Fruit fly (Drosophila melanogaster) whole organism, embryonic: Measurements from ENCODE around the gene CG6931.

Experiments used
- Aef1 ChIP-seq: fragments of 200-800 bp; sonication (Bioruptor generic); IDR thresholded peaks from 3 replicates; pipeline ENCODE4 v1.3.6; 2022; ENCODE audit warnings: missing biosample characterization, missing genetic modification characterization
- CG10543 ChIP-seq: fragments of 200-800 bp; sonication (Bioruptor generic); optimal IDR thresholded peaks from 3 replicates; lab custom pipeline; 2017; ENCODE audit warnings: missing biosample characterization, mild to moderate bottlenecking, missing genetic modification characterization, moderate library complexity
- CG10979 ChIP-seq: fragments of 200-800 bp; sonication (Bioruptor generic); optimal IDR thresholded peaks from 2 replicates; lab custom pipeline; 2018; ENCODE audit warnings: missing biosample characterization, mild to moderate bottlenecking, missing genetic modification characterization, moderate library complexity
- CG11085 ChIP-seq: fragments of 200-800 bp; sonication (Bioruptor generic); IDR thresholded peaks from 2 replicates; pipeline ENCODE4 v1.3.6; 2022; ENCODE audit warnings: missing biosample characterization, missing genetic modification characterization
- CG13424 ChIP-seq: fragments of 200-800 bp; sonication (Bioruptor generic); optimal IDR thresholded peaks from 2 replicates; lab custom pipeline; 2019; ENCODE audit warnings: missing biosample characterization, mild to moderate bottlenecking, missing genetic modification characterization, moderate library complexity
- CG14965 ChIP-seq: fragments of 200-800 bp; sonication (Bioruptor generic); optimal IDR thresholded peaks from 2 replicates; lab custom pipeline; 2016; ENCODE audit warnings: missing biosample characterization, missing genetic modification characterization, borderline replicate concordance
- CG1602 ChIP-seq: fragments of 200-800 bp; sonication (Bioruptor generic); optimal IDR thresholded peaks from 3 replicates; lab custom pipeline; 2016; ENCODE audit warnings: missing biosample characterization, missing genetic modification characterization
- CG16813 ChIP-seq: fragments of 200-800 bp; sonication (Bioruptor generic); IDR thresholded peaks from 3 replicates; pipeline ENCODE4 v1.3.6; 2022; ENCODE audit warnings: missing biosample characterization, missing genetic modification characterization; ENCODE audit not compliant: partially characterized antibody
- CG16815 ChIP-seq: fragments of 200-800 bp; sonication (Bioruptor generic); optimal IDR thresholded peaks from 3 replicates; lab custom pipeline; 2017; ENCODE audit warnings: missing biosample characterization, mild to moderate bottlenecking, missing genetic modification characterization
- CG16863 ChIP-seq: fragments of 200-800 bp; sonication (Bioruptor generic); optimal IDR thresholded peaks from 3 replicates; lab custom pipeline; 2016; ENCODE audit warnings: missing biosample characterization, missing genetic modification characterization
- CG17359 ChIP-seq: fragments of 200-800 bp; sonication (Bioruptor generic); optimal IDR thresholded peaks from 3 replicates; lab custom pipeline; 2018; ENCODE audit warnings: missing biosample characterization, mild to moderate bottlenecking, missing genetic modification characterization, moderate library complexity
- CG18599 ChIP-seq: fragments of 200-800 bp; sonication (Bioruptor generic); optimal IDR thresholded peaks from 3 replicates; lab custom pipeline; 2017; ENCODE audit warnings: missing biosample characterization, missing genetic modification characterization, mild to moderate bottlenecking, moderate library complexity, missing genetic modification reagents
- CG6175 ChIP-seq: fragments of 200-800 bp; sonication (Bioruptor generic); IDR thresholded peaks from 3 replicates; pipeline ENCODE4 v1.3.6; 2022; ENCODE audit warnings: missing biosample characterization, missing genetic modification characterization
- CG6683 ChIP-seq: fragments of 200-800 bp; sonication (Bioruptor generic); optimal IDR thresholded peaks from 2 replicates; lab custom pipeline; 2017; ENCODE audit warnings: missing biosample characterization, mild to moderate bottlenecking, missing genetic modification characterization, missing genetic modification reagents
- CG7839 ChIP-seq: fragments of 200-800 bp; sonication (Bioruptor generic); optimal IDR thresholded peaks from 3 replicates; lab custom pipeline; 2018; ENCODE audit warnings: missing biosample characterization, mild to moderate bottlenecking, missing genetic modification characterization, moderate library complexity
- CG7963 ChIP-seq: fragments of 200-800 bp; sonication (Bioruptor generic); IDR thresholded peaks from 3 replicates; pipeline ENCODE4 v1.3.6; 2022; ENCODE audit warnings: missing biosample characterization, missing genetic modification characterization; ENCODE audit not compliant: partially characterized antibody
- CG8290 ChIP-seq, 3 experiments: fragments of 200-800 bp; sonication (Bioruptor generic); optimal IDR thresholded peaks; 2 replicates each; lab custom pipeline; 2016 to 2019; ENCODE audit warnings: missing biosample characterization in 3 of 3, missing genetic modification characterization in 3 of 3, mild to moderate bottlenecking in 2 of 3, moderate library complexity in 1 of 3
- CG8388 ChIP-seq: fragments of 200-800 bp; sonication (Bioruptor generic); optimal IDR thresholded peaks from 2 replicates; lab custom pipeline; 2019; ENCODE audit warnings: missing biosample characterization, mild to moderate bottlenecking, missing genetic modification characterization, moderate library complexity
- CG9215 ChIP-seq: fragments of 200-800 bp; sonication (Bioruptor generic); IDR thresholded peaks from 2 replicates; pipeline ENCODE4 v1.3.6; 2022; ENCODE audit warnings: missing biosample characterization, missing genetic modification characterization
- Dbx ChIP-seq: fragments of 200-800 bp; sonication (Bioruptor generic); IDR thresholded peaks from 3 replicates; pipeline ENCODE4 v1.3.6; 2022; ENCODE audit warnings: missing biosample characterization, missing genetic modification characterization
- Dip3 ChIP-seq: fragments of 200-800 bp; sonication (Bioruptor generic); optimal IDR thresholded peaks from 3 replicates; lab custom pipeline; 2016; ENCODE audit warnings: missing biosample characterization, missing genetic modification characterization
- Gsc ChIP-seq: fragments of 200-800 bp; sonication (Bioruptor generic); IDR thresholded peaks from 2 replicates; pipeline ENCODE4 v1.3.6; 2022; ENCODE audit warnings: missing biosample characterization, missing genetic modification characterization
- MESR4 ChIP-seq: fragments of 200-800 bp; sonication (Bioruptor generic); optimal IDR thresholded peaks from 2 replicates; lab custom pipeline; 2018; ENCODE audit warnings: missing biosample characterization, mild to moderate bottlenecking, missing genetic modification characterization, moderate library complexity
- NFAT ChIP-seq: fragments of 200-800 bp; sonication (Bioruptor generic); IDR thresholded peaks from 2 replicates; pipeline ENCODE4 v1.3.6; 2022; ENCODE audit warnings: missing biosample characterization, missing genetic modification characterization
- Neu2 ChIP-seq: fragments of 200-800 bp; sonication (Bioruptor generic); optimal IDR thresholded peaks from 3 replicates; lab custom pipeline; 2016; ENCODE audit warnings: missing biosample characterization, missing genetic modification characterization, borderline replicate concordance
- Nf-YC ChIP-seq: fragments of 200-800 bp; optimal IDR thresholded peaks from 3 replicates; lab custom pipeline; 2019; ENCODE audit warnings: missing biosample characterization, mild to moderate bottlenecking, missing genetic modification characterization, moderate library complexity
- Sox102F ChIP-seq: fragments of 200-800 bp; sonication (Bioruptor generic); optimal IDR thresholded peaks from 2 replicates; lab custom pipeline; 2018; ENCODE audit warnings: missing biosample characterization, mild to moderate bottlenecking, missing genetic modification characterization, moderate library complexity
- Sry-β ChIP-seq: fragments of 200-800 bp; sonication (Bioruptor generic); optimal IDR thresholded peaks from 2 replicates; lab custom pipeline; 2018; ENCODE audit warnings: missing biosample characterization, mild to moderate bottlenecking, missing genetic modification characterization, moderate library complexity
- Xrp1 ChIP-seq: fragments of 200-800 bp; sonication (Bioruptor generic); IDR thresholded peaks from 2 replicates; pipeline ENCODE4 v1.3.6; 2022; ENCODE audit warnings: missing biosample characterization, missing genetic modification characterization
- bsh ChIP-seq, 2 experiments: fragments of 200-800 bp; sonication (Bioruptor generic); optimal IDR thresholded peaks; 2 replicates each; lab custom pipeline; 2017 to 2018; ENCODE audit warnings: mild to moderate bottlenecking in 2 of 2, missing biosample characterization in 2 of 2, missing genetic modification characterization in 2 of 2, moderate library complexity in 1 of 2
- crol ChIP-seq: fragments of 200-800 bp; sonication (Bioruptor generic); IDR thresholded peaks from 2 replicates; pipeline ENCODE4 v1.3.6; 2022; ENCODE audit warnings: missing biosample characterization, missing genetic modification characterization
- da ChIP-seq: fragments of 200-800 bp; sonication (Bioruptor generic); optimal IDR thresholded peaks from 2 replicates; lab custom pipeline; 2016; ENCODE audit warnings: missing biosample characterization, missing genetic modification characterization
- dysf ChIP-seq: fragments of 200-800 bp; sonication (Bioruptor generic); IDR thresholded peaks from 3 replicates; pipeline ENCODE4 v1.3.6; 2022; ENCODE audit warnings: missing biosample characterization, missing genetic modification characterization
- fd96Cb ChIP-seq: fragments of 200-800 bp; sonication (Bioruptor generic); optimal IDR thresholded peaks from 2 replicates; lab custom pipeline; 2018; ENCODE audit warnings: missing biosample characterization, mild to moderate bottlenecking, missing genetic modification characterization, moderate library complexity
- gcm ChIP-seq: fragments of 200-800 bp; sonication (Bioruptor generic); optimal IDR thresholded peaks from 2 replicates; lab custom pipeline; 2019; ENCODE audit warnings: missing biosample characterization, mild to moderate bottlenecking, missing genetic modification characterization, moderate library complexity
- gro ChIP-seq: fragments of 200-800 bp; sonication (Bioruptor generic); optimal IDR thresholded peaks from 2 replicates; lab custom pipeline; 2016; ENCODE audit warnings: missing biosample characterization, missing genetic modification characterization
- insv ChIP-seq, 2 experiments: fragments of 200-800 bp; sonication (Bioruptor generic); optimal IDR thresholded peaks; 3 replicates each; lab custom pipeline; 2016 to 2018; ENCODE audit warnings: missing biosample characterization in 2 of 2, missing genetic modification characterization in 2 of 2
- jumu ChIP-seq: fragments of 200-800 bp; sonication (Bioruptor generic); optimal IDR thresholded peaks from 3 replicates; lab custom pipeline; 2016; ENCODE audit warnings: missing biosample characterization, missing genetic modification characterization
- kay ChIP-seq: fragments of 200-800 bp; sonication (Bioruptor generic); optimal IDR thresholded peaks from 2 replicates; lab custom pipeline; 2016; ENCODE audit warnings: missing biosample characterization, missing genetic modification characterization
- ken ChIP-seq: fragments of 200-800 bp; sonication (Bioruptor generic); IDR thresholded peaks from 3 replicates; pipeline ENCODE4 v1.3.6; 2022; ENCODE audit warnings: missing biosample characterization, missing genetic modification characterization
- prd ChIP-seq, 3 experiments: fragments of >200 bp in 2 of 3; fragments of 200-800 bp in 1 of 3; sonication (Bioruptor generic) in 1 of 3; optimal IDR thresholded peaks in 2 of 3; IDR thresholded peaks in 1 of 3; 2 replicates in 2 of 3; 3 replicates in 1 of 3; pipeline versions ENCODE4 v1.3.6 to Lab custom; 2017 to 2022; ENCODE audit warnings: missing biosample characterization in 1 of 3, missing genetic modification characterization in 1 of 3
- pum ChIP-seq: fragments of 200-800 bp; sonication (Bioruptor generic); optimal IDR thresholded peaks from 2 replicates; lab custom pipeline; 2016; ENCODE audit warnings: missing biosample characterization, missing genetic modification characterization
- sisA ChIP-seq: fragments of 200-800 bp; sonication (Bioruptor generic); IDR thresholded peaks from 2 replicates; pipeline ENCODE4 v1.3.6; 2022; ENCODE audit warnings: missing biosample characterization, missing genetic modification characterization
- tin ChIP-seq: fragments of 200-800 bp; sonication (Bioruptor generic); optimal IDR thresholded peaks from 3 replicates; lab custom pipeline; 2016; ENCODE audit warnings: missing biosample characterization, missing genetic modification characterization
- toy ChIP-seq: fragments of 200-800 bp; sonication (Bioruptor generic); IDR thresholded peaks from 2 replicates; pipeline ENCODE4 v1.3.6; 2022; ENCODE audit warnings: missing biosample characterization, missing genetic modification characterization
- ttk ChIP-seq: fragments of 200-800 bp; sonication (Bioruptor generic); IDR thresholded peaks from 2 replicates; pipeline ENCODE4 v2.1.2; 2022; ENCODE audit warnings: missing biosample characterization, missing genetic modification characterization
- yki ChIP-seq: fragments of >200 bp; optimal IDR thresholded peaks from 3 replicates; lab custom pipeline; 2018

The CG6931 gene

DNA sequence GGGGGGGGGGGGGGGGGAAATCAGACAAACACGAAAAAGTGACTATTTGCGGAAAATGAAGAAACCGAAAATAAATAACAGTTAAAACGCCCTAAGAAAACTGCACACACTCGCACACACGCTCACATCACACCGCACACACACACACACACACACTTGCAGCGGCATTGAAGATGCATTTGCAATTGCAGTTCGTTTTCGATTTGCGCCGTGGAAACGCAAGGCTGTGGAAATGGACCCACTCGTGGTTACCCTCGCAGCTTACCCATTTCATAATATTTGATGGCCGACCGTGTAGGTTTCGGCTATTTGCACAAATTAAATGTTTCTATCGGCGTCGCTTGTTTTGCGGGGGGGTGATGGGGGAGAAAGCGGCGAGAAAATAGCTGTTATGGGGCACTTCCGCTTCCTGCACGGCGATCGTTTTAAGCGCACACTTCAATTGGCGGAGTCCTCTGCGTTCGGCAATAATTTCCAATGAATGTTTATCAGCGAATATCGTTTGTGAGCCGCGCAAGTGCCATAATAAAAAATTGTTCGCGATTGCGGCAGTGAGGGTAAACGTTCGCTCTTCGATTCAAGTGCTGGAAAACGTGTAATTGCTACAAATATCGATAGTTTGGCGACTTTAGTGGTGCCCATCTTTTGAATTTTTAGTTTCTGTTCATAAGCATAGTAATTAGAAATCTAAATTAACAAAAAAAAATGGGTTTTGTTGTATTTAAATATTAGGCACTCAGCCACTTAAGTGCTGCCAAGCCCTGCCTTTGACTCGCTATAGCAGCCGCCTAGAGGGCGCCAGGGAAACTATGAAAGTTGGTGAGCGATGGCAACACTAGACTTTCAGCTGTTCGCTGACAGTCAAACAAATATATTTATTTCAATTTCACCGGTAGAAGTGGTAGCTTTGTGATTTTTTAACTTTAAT is 12.0 kb downstream of the CG6931 start, which contains the start of the genes Pop2 and CG6928 (continued):
- TF ChIP-seq CG16863 (GFP tag; lab: Kevin White, UChicago) (peak; percentile 66), tin (GFP tag; lab: Kevin White, UChicago) (peak; percentile 77), CG14965 (no peak), jumu (peak; percentile 84), CG8290 (GFP tag; optimal IDR thresholded peaks at IDR 0.05; lab: Kevin White, UChicago) (peak; percentile 74), CG8290 (tag; optimal IDR thresholded peaks at IDR 0.05; lab: Kevin White, UChicago) (no peak), CG7963 (GFP tag; lab: Robert Waterston, UW) (no peak), Sry-β (GFP tag; lab: Kevin White, UChicago) (peak; percentile 25), CG1602 (GFP tag; lab: Kevin White, UChicago) (peak; percentile 81), Neu2 (GFP tag; lab: Kevin White, UChicago) (peak; percentile 62), Dbx (peak; percentile 86), CG10543 (peak; percentile 53), CG18599 (GFP tag; lab: Kevin White, UChicago) (peak; percentile 39), Gsc (GFP tag; lab: Robert Waterston, UW) (no peak), CG13424 (tag; lab: Kevin White, UChicago) (peak; percentile 62), gcm (no peak), kay (peak; percentile 64), fd96Cb (tag; lab: Kevin White, UChicago) (peak; percentile 52), CG6683 (GFP tag; lab: Kevin White, UChicago) (no peak), CG16815 (GFP tag; lab: Kevin White, UChicago) (peak; percentile 56), Nf-YC (tag; lab: Kevin White, UChicago) (peak; percentile 46), Sox102F (GFP tag; lab: Kevin White, UChicago) (peak; percentile 54), bsh (GFP tag; optimal IDR thresholded peaks at IDR 0.05; lab: Kevin White, UChicago) (peak in 1 of 2 experiments; percentile 39), pum (peak; percentile 88), yki (lab: Kevin White, UChicago) (no peak), CG6175 (no peak), sisA (GFP tag; lab: Robert Waterston, UW) (peak; percentile 74), ken (GFP tag; lab: Robert Waterston, UW) (peak; percentile 79; the same call in 2 of the 3 replicates), insv (GFP tag; optimal IDR thresholded peaks at IDR 0.05; lab: Kevin White, UChicago) (peak in 1 of 2 experiments; percentile 53), CG9215 (peak; percentile 78), toy (no peak), NFAT (GFP tag; lab: Robert Waterston, UW) (peak; percentile 82; the same call in 1 of the 2 replicates), CG7839 (tag; lab: Kevin White, UChicago) (peak; percentile 61), prd (optimal IDR thresholded peaks at IDR 0.05; lab: Kevin White, UChicago) (no peak), prd (GFP tag; IDR thresholded peaks at IDR 0.05; lab: Robert Waterston, UW) (peak; percentile 80), crol (GFP tag; lab: Robert Waterston, UW) (peak; percentile 96), CG11085 (peak; percentile 56; the same call in 1 of the 2 replicates), ttk (GFP tag; lab: Robert Waterston, UW) (peak; percentile 14; the same call in 1 of the 2 replicates), CG10979 (tag; lab: Kevin White, UChicago) (peak; percentile 51), dysf (GFP tag; lab: Robert Waterston, UW) (peak; percentile 71), CG16813 (GFP tag; lab: Robert Waterston, UW) (peak; percentile 88), da (GFP tag; lab: Kevin White, UChicago) (peak; percentile 42), CG17359 (tag; lab: Kevin White, UChicago) (peak; percentile 55), Aef1 (GFP tag; lab: Robert Waterston, UW) (peak; percentile 62), CG8388 (peak; percentile 78), Xrp1 (GFP tag; lab: Robert Waterston, UW) (peak; percentile 59), MESR4 (peak; percentile 82), Dip3 (GFP tag; lab: Kevin White, UChicago) (peak; percentile 83), gro (GFP tag; lab: Kevin White, UChicago) (peak; percentile 71)
